Worm (Caenorhabditis elegans) whole organism, L1 larva: ENCODE data around the gene Y7A5A.20.

ENCODE experiments used
- C04F5.9 ChIP-seq: sonication (generic microtip); optimal IDR thresholded peaks from 2 replicates; lab custom pipeline; 2016; ENCODE audit warnings: missing genetic modification characterization, missing compliant biosample characterization
- ceh-82 ChIP-seq, 3 experiments: fragments of 150-350 bp in 1 of 3; sonication (generic microtip) in 2 of 3; optimal IDR thresholded peaks; 2 replicates each; lab custom pipeline; 2014 to 2017; ENCODE audit warnings: missing biosample characterization in 3 of 3, missing genetic modification characterization in 3 of 3
- egl-13 ChIP-seq: sonication (generic microtip); optimal IDR thresholded peaks from 2 replicates; lab custom pipeline; 2016; ENCODE audit warnings: missing genotype, missing genetic modification reagents, missing genetic modification characterization, missing compliant biosample characterization
- elt-3 ChIP-seq, 6 experiments: fragments of 150-350 bp in 1 of 6; sonication (generic microtip); optimal IDR thresholded peaks; 2 replicates each; lab custom pipeline; 2017 to 2018; ENCODE audit warnings: missing biosample characterization in 6 of 6, missing genetic modification characterization in 6 of 6, inconsistent platforms in 1 of 6
- jun-1 ChIP-seq: fragments of 150-350 bp; optimal IDR thresholded peaks from 2 replicates; lab custom pipeline; 2014; ENCODE audit warnings: missing biosample characterization, missing genetic modification reagents, missing genetic modification characterization
- lir-3 ChIP-seq: sonication (generic microtip); optimal IDR thresholded peaks from 2 replicates; lab custom pipeline; 2016; ENCODE audit warnings: mild to moderate bottlenecking, missing genetic modification characterization, moderate library complexity, missing compliant biosample characterization; ENCODE audit not compliant: poor library complexity
- nhr-237 ChIP-seq: fragments of 150-350 bp; optimal IDR thresholded peaks from 2 replicates; lab custom pipeline; 2014; ENCODE audit warnings: missing biosample characterization, missing genetic modification characterization
- nhr-76 ChIP-seq: sonication (generic microtip); optimal IDR thresholded peaks from 2 replicates; lab custom pipeline; 2017; ENCODE audit warnings: missing biosample characterization, missing genetic modification characterization
- unc-62 ChIP-seq: fragments of 150-350 bp; optimal IDR thresholded peaks from 2 replicates; lab custom pipeline; 2014; ENCODE audit warnings: missing biosample characterization, missing genetic modification reagents, missing genetic modification characterization

ce11 chrX:15849397-15849935 is 21.3 kb downstream of the Y7A5A.20 start, which contains the start of gene acl-1:
- TF ChIP-seq C04F5.9 (peak; percentile 83), lir-3 (tag; lab: Kevin White, UChicago) (peak; percentile 86), nhr-237 (tag; lab: Kevin White, UChicago) (peak; percentile 30), jun-1 (tag; lab: Kevin White, UChicago) (peak; percentile 51), elt-3 (tag; optimal IDR thresholded peaks at IDR 0.05; lab: Kevin White, UChicago) (peak in 2 of 6 experiments; percentile 4 to 54), ceh-82 (tag; optimal IDR thresholded peaks at IDR 0.05; lab: Kevin White, UChicago) (peak in 2 of 3 experiments; percentile 50 to 70), unc-62 (no peak), nhr-76 (tag; lab: Kevin White, UChicago) (no peak), egl-13 (tag; lab: Kevin White, UChicago) (peak; percentile 94)
